Fruit fly (Drosophila melanogaster) whole organism, embryonic: ENCODE data around the gene CG5254.

Source experiments
- Abd-B ChIP-seq: fragments of 200-800 bp; sonication (Bioruptor generic); optimal IDR thresholded peaks from 2 replicates; lab custom pipeline; 2018; ENCODE audit warnings: missing biosample characterization, mild to moderate bottlenecking, missing genetic modification characterization, moderate library complexity
- Adf1 ChIP-seq: fragments of 200-800 bp; sonication (Bioruptor generic); IDR thresholded peaks from 2 replicates; pipeline ENCODE4 v1.3.6; 2022; ENCODE audit warnings: missing biosample characterization, missing genetic modification characterization
- Atf6 ChIP-seq: fragments of 200-800 bp; sonication (Bioruptor generic); IDR thresholded peaks from 2 replicates; pipeline ENCODE4 v1.3.6; 2022; ENCODE audit warnings: missing biosample characterization, missing genetic modification characterization
- Blimp-1 ChIP-seq: fragments of 200-800 bp; sonication (Bioruptor generic); optimal IDR thresholded peaks from 3 replicates; lab custom pipeline; 2018; ENCODE audit warnings: missing biosample characterization, missing genetic modification characterization, mild to moderate bottlenecking, moderate library complexity, missing genetic modification reagents
- CG10366 ChIP-seq: fragments of 200-800 bp; sonication (Bioruptor generic); IDR thresholded peaks from 2 replicates; pipeline ENCODE4 v1.3.6; 2022; ENCODE audit warnings: missing biosample characterization, missing genetic modification characterization
- CG11456 ChIP-seq: fragments of 200-800 bp; sonication (Bioruptor generic); IDR thresholded peaks from 3 replicates; pipeline ENCODE4 v1.3.6; 2022; ENCODE audit warnings: missing biosample characterization, missing genetic modification characterization
- CG12659 ChIP-seq: fragments of 200-800 bp; sonication (Bioruptor generic); optimal IDR thresholded peaks from 3 replicates; lab custom pipeline; 2017; ENCODE audit warnings: mild to moderate bottlenecking, missing biosample characterization, missing genetic modification reagents, missing genetic modification characterization
- CG13424 ChIP-seq: fragments of 200-800 bp; sonication (Bioruptor generic); optimal IDR thresholded peaks from 2 replicates; lab custom pipeline; 2019; ENCODE audit warnings: missing biosample characterization, mild to moderate bottlenecking, missing genetic modification characterization, moderate library complexity
- CG14667 ChIP-seq: fragments of 200-800 bp; sonication (Bioruptor generic); IDR thresholded peaks from 2 replicates; pipeline ENCODE4 v1.3.6; 2022; ENCODE audit warnings: missing biosample characterization, missing genetic modification characterization
- CG14710 ChIP-seq: fragments of 200-800 bp; sonication (Bioruptor generic); optimal IDR thresholded peaks from 3 replicates; lab custom pipeline; 2019; ENCODE audit warnings: missing biosample characterization, mild to moderate bottlenecking, missing genetic modification characterization, moderate library complexity
- CG16779 ChIP-seq: fragments of 200-800 bp; sonication (Bioruptor generic); IDR thresholded peaks from 2 replicates; pipeline ENCODE4 v1.3.6; 2022; ENCODE audit warnings: missing biosample characterization, missing genetic modification characterization
- CG18764 ChIP-seq: fragments of 200-800 bp; sonication (Bioruptor generic); optimal IDR thresholded peaks from 3 replicates; lab custom pipeline; 2016; ENCODE audit warnings: missing biosample characterization, missing genetic modification characterization
- CG2129 ChIP-seq: fragments of 200-800 bp; sonication (Bioruptor generic); IDR thresholded peaks from 2 replicates; pipeline ENCODE4 v1.3.6; 2022; ENCODE audit warnings: missing biosample characterization, missing genetic modification characterization; ENCODE audit not compliant: partially characterized antibody
- CG2875 ChIP-seq: fragments of 200-800 bp; sonication (Bioruptor generic); optimal IDR thresholded peaks from 2 replicates; lab custom pipeline; 2017; ENCODE audit warnings: missing biosample characterization, mild to moderate bottlenecking, missing genetic modification characterization, missing genetic modification reagents
- CG3407 ChIP-seq: fragments of 200-800 bp; sonication (Bioruptor generic); optimal IDR thresholded peaks from 2 replicates; lab custom pipeline; 2018; ENCODE audit warnings: missing biosample characterization, mild to moderate bottlenecking, missing genetic modification characterization
- CG3726 ChIP-seq: fragments of 200-800 bp; sonication (Bioruptor generic); IDR thresholded peaks from 3 replicates; pipeline ENCODE4, ENCODE4 v1.3.6; 2022; ENCODE audit warnings: missing biosample characterization, missing genetic modification characterization
- CG6654 ChIP-seq: fragments of 200-800 bp; sonication (Bioruptor generic); optimal IDR thresholded peaks from 2 replicates; lab custom pipeline; 2017; ENCODE audit warnings: missing biosample characterization, mild to moderate bottlenecking, missing genetic modification characterization
- CG7839 ChIP-seq: fragments of 200-800 bp; sonication (Bioruptor generic); optimal IDR thresholded peaks from 3 replicates; lab custom pipeline; 2018; ENCODE audit warnings: missing biosample characterization, mild to moderate bottlenecking, missing genetic modification characterization, moderate library complexity
- CG9932 ChIP-seq: fragments of 200-800 bp; sonication (Bioruptor generic); IDR thresholded peaks from 2 replicates; pipeline ENCODE4 v1.3.6; 2022; ENCODE audit warnings: missing biosample characterization, missing genetic modification characterization
- CoRest ChIP-seq: fragments of 200-800 bp; sonication (Bioruptor generic); optimal IDR thresholded peaks from 3 replicates; lab custom pipeline; 2018; ENCODE audit warnings: missing biosample characterization, mild to moderate bottlenecking, missing genetic modification characterization, moderate library complexity
- Dad ChIP-seq: fragments of 200-800 bp; sonication (Bioruptor generic); optimal IDR thresholded peaks from 3 replicates; lab custom pipeline; 2016; ENCODE audit warnings: missing biosample characterization, missing genetic modification characterization
- Dfd ChIP-seq, 2 experiments: fragments of >200 bp; optimal IDR thresholded peaks; 2 replicates each; lab custom pipeline; 2017; ENCODE audit warnings: missing biosample characterization in 2 of 2, missing genetic modification characterization in 2 of 2
- Drgx ChIP-seq: fragments of 200-800 bp; sonication (Bioruptor generic); IDR thresholded peaks from 2 replicates; pipeline ENCODE4 v1.3.6; 2022; ENCODE audit warnings: missing biosample characterization, missing genetic modification characterization
- Ets65A ChIP-seq: fragments of 200-800 bp; sonication (Bioruptor generic); peaks from one replicate; lab custom pipeline; 2016; ENCODE audit warnings: missing biosample characterization, missing genetic modification characterization
- Fer1 ChIP-seq: fragments of 200-800 bp; sonication (Bioruptor generic); optimal IDR thresholded peaks from 2 replicates; lab custom pipeline; 2017; ENCODE audit warnings: missing biosample characterization, mild to moderate bottlenecking, missing genetic modification characterization
- Fer2 ChIP-seq: fragments of 200-800 bp; sonication (Bioruptor generic); optimal IDR thresholded peaks from 2 replicates; lab custom pipeline; 2018; ENCODE audit warnings: missing biosample characterization, mild to moderate bottlenecking, missing genetic modification characterization, moderate library complexity
- H15 ChIP-seq: fragments of 200-800 bp; sonication (Bioruptor generic); IDR thresholded peaks from 3 replicates; pipeline ENCODE4 v1.3.6; 2022; ENCODE audit warnings: missing biosample characterization, missing genetic modification characterization
- HLH4C ChIP-seq: fragments of 200-800 bp; sonication (Bioruptor generic); IDR thresholded peaks from 3 replicates; pipeline ENCODE4 v1.3.6; 2022; ENCODE audit warnings: missing biosample characterization, missing genetic modification characterization; ENCODE audit not compliant: partially characterized antibody
- PHDP ChIP-seq: fragments of 200-800 bp; sonication (Bioruptor generic); optimal IDR thresholded peaks from 3 replicates; lab custom pipeline; 2018; ENCODE audit warnings: missing biosample characterization, mild to moderate bottlenecking, missing genetic modification characterization, moderate library complexity
- Taf1 ChIP-seq: fragments of 200-800 bp; sonication (Bioruptor generic); IDR thresholded peaks from 2 replicates; pipeline ENCODE4 v1.3.6; 2022; ENCODE audit warnings: missing biosample characterization, missing genetic modification characterization
- Xbp1 ChIP-seq: fragments of 200-800 bp; sonication (Bioruptor generic); optimal IDR thresholded peaks from 3 replicates; lab custom pipeline; 2016; ENCODE audit warnings: missing biosample characterization, mild to moderate bottlenecking, missing genetic modification characterization
- abd-A ChIP-seq: fragments of 200-800 bp; sonication (Bioruptor generic); optimal IDR thresholded peaks from 3 replicates; lab custom pipeline; 2019; ENCODE audit warnings: missing biosample characterization, mild to moderate bottlenecking, missing genetic modification characterization, moderate library complexity
- amos ChIP-seq: fragments of 200-800 bp; sonication (Bioruptor generic); IDR thresholded peaks from 2 replicates; pipeline ENCODE4 v1.3.6; 2022; ENCODE audit warnings: missing biosample characterization, missing genetic modification characterization; ENCODE audit not compliant: partially characterized antibody
- aop ChIP-seq: fragments of 200-800 bp; sonication (Bioruptor generic); IDR thresholded peaks from 2 replicates; pipeline ENCODE4 v1.3.6; 2022; ENCODE audit warnings: missing biosample characterization, missing genetic modification characterization
- bigmax ChIP-seq: fragments of 200-800 bp; sonication (Bioruptor generic); optimal IDR thresholded peaks from 2 replicates; lab custom pipeline; 2018; ENCODE audit warnings: missing biosample characterization, mild to moderate bottlenecking, missing genetic modification characterization
- bsh ChIP-seq, 2 experiments: fragments of 200-800 bp; sonication (Bioruptor generic); optimal IDR thresholded peaks; 2 replicates each; lab custom pipeline; 2017 to 2018; ENCODE audit warnings: mild to moderate bottlenecking in 2 of 2, missing biosample characterization in 2 of 2, missing genetic modification characterization in 2 of 2, moderate library complexity in 1 of 2
- croc ChIP-seq: fragments of 200-800 bp; sonication (Bioruptor generic); conservative IDR thresholded peaks from 3 replicates; pipeline ENCODE4 v1.3.6; 2022; ENCODE audit warnings: missing biosample characterization, missing genetic modification characterization
- cwo ChIP-seq: fragments of 200-800 bp; sonication (Bioruptor generic); optimal IDR thresholded peaks from 3 replicates; lab custom pipeline; 2017; ENCODE audit warnings: missing biosample characterization, missing genetic modification characterization, mild to moderate bottlenecking, moderate library complexity, missing genetic modification reagents
- dysf ChIP-seq: fragments of 200-800 bp; sonication (Bioruptor generic); IDR thresholded peaks from 3 replicates; pipeline ENCODE4 v1.3.6; 2022; ENCODE audit warnings: missing biosample characterization, missing genetic modification characterization
- en ChIP-seq: fragments of 200-800 bp; sonication (Bioruptor generic); optimal IDR thresholded peaks from 2 replicates; lab custom pipeline; 2016; ENCODE audit warnings: missing biosample characterization, missing genetic modification characterization
- hb ChIP-seq: fragments of 200-800 bp; sonication (Bioruptor generic); IDR thresholded peaks from 3 replicates; pipeline ENCODE4 v1.3.6; 2022; ENCODE audit warnings: missing biosample characterization, missing genetic modification characterization; ENCODE audit not compliant: partially characterized antibody
- lola ChIP-seq, 3 experiments: fragments of >200 bp in 2 of 3; fragments of 200-800 bp in 1 of 3; sonication (Bioruptor generic) in 1 of 3; optimal IDR thresholded peaks; 2 replicates each; lab custom pipeline; 2017 to 2019; ENCODE audit warnings: missing biosample characterization in 3 of 3, missing genetic modification characterization in 3 of 3, mild to moderate bottlenecking in 1 of 3, moderate library complexity in 1 of 3
- mirr ChIP-seq: fragments of 200-800 bp; sonication (Bioruptor generic); optimal IDR thresholded peaks from 3 replicates; lab custom pipeline; 2018; ENCODE audit warnings: missing biosample characterization, mild to moderate bottlenecking, missing genetic modification characterization
- otp ChIP-seq: fragments of 200-800 bp; sonication (Bioruptor generic); IDR thresholded peaks from 3 replicates; pipeline ENCODE4, ENCODE4 v1.3.6; 2022; ENCODE audit warnings: missing biosample characterization, missing genetic modification characterization
- pzg ChIP-seq: fragments of 200-800 bp; sonication (Bioruptor generic); optimal IDR thresholded peaks from 3 replicates; lab custom pipeline; 2018; ENCODE audit warnings: missing biosample characterization, mild to moderate bottlenecking, missing genetic modification characterization, moderate library complexity
- schlank ChIP-seq: fragments of 200-800 bp; sonication (Bioruptor generic); optimal IDR thresholded peaks from 2 replicates; lab custom pipeline; 2018; ENCODE audit warnings: missing biosample characterization, mild to moderate bottlenecking, missing genetic modification characterization
- sens ChIP-seq: fragments of 200-800 bp; sonication (Bioruptor generic); peaks from one replicate; lab custom pipeline; 2016; ENCODE audit warnings: missing biosample characterization, missing genetic modification characterization
- sna ChIP-seq: fragments of 200-800 bp; sonication (Bioruptor generic); IDR thresholded peaks from 2 replicates; pipeline ENCODE4 v1.3.6; 2022; ENCODE audit warnings: missing biosample characterization, missing genetic modification characterization; ENCODE audit not compliant: partially characterized antibody

CG5254 gene

dm6 chrX:801157-801872 lies 51.2 kb downstream of the CG5254 start, which contains the start of gene Rbf (continued):
- TF ChIP-seq CG10366 (GFP tag; lab: Robert Waterston, UW) (no peak), Abd-B (GFP tag; lab: Kevin White, UChicago) (no peak), Xbp1 (GFP tag; lab: Kevin White, UChicago) (no peak), otp (no peak), H15 (GFP tag; lab: Robert Waterston, UW) (no peak), CoRest (tag; lab: Kevin White, UChicago) (peak; percentile 33), aop (GFP tag; lab: Robert Waterston, UW) (no peak), abd-A (tag; lab: Kevin White, UChicago) (no peak), pzg (peak; percentile 69), CG2129 (peak; percentile 39; the same call in 1 of the 2 replicates), lola (GFP tag; optimal IDR thresholded peaks at IDR 0.05; lab: Kevin White, UChicago) (no peak), CG18764 (no peak), CG6654 (no peak), CG12659 (GFP tag; lab: Kevin White, UChicago) (peak; percentile 41), sens (GFP tag; lab: Kevin White, UChicago) (peak; percentile 75), Adf1 (GFP tag; lab: Robert Waterston, UW) (no peak), Dad (GFP tag; lab: Kevin White, UChicago) (peak; percentile 31), CG9932 (GFP tag; lab: Robert Waterston, UW) (peak; percentile 36), schlank (tag; lab: Kevin White, UChicago) (no peak), mirr (GFP tag; lab: Kevin White, UChicago) (no peak), dysf (no peak), Blimp-1 (GFP tag; lab: Kevin White, UChicago) (no peak), Dfd (GFP tag; optimal IDR thresholded peaks at IDR 0.05; lab: Kevin White, UChicago) (no peak), CG14667 (no peak), Ets65A (GFP tag; lab: Kevin White, UChicago) (no peak), CG2875 (GFP tag; lab: Kevin White, UChicago) (no peak), CG13424 (tag; lab: Kevin White, UChicago) (no peak), Atf6 (GFP tag; lab: Robert Waterston, UW) (no peak), en (GFP tag; lab: Kevin White, UChicago) (no peak), croc (GFP tag; lab: Robert Waterston, UW) (no peak), hb (GFP tag; lab: Robert Waterston, UW) (peak; percentile 58; the same call in 1 of the 3 replicates), CG3726 (GFP tag; lab: Robert Waterston, UW) (no peak), CG16779 (GFP tag; lab: Robert Waterston, UW) (no peak), CG11456 (no peak), CG14710 (tag; lab: Kevin White, UChicago) (peak; percentile 54), Fer1 (GFP tag; lab: Kevin White, UChicago) (no peak), cwo (no peak), Fer2 (no peak), amos (peak; percentile 67), Drgx (GFP tag; lab: Robert Waterston, UW) (no peak), PHDP (tag; lab: Kevin White, UChicago) (no peak), bsh (GFP tag; optimal IDR thresholded peaks at IDR 0.05; lab: Kevin White, UChicago) (no peak), CG3407 (no peak), bigmax (GFP tag; lab: Kevin White, UChicago) (no peak), Taf1 (GFP tag; lab: Robert Waterston, UW) (no peak), HLH4C (GFP tag; lab: Robert Waterston, UW) (peak; percentile 43; the same call in 2 of the 3 replicates), CG7839 (tag; lab: Kevin White, UChicago) (no peak), sna (GFP tag; lab: Robert Waterston, UW) (no peak; the same call in 1 of the 2 replicates)
